Worm (Caenorhabditis elegans) whole organism, L3 larva: Measurements from ENCODE around the gene lips-9.

Experiments used
- R02D3.7 ChIP-seq: fragments of 150-350 bp; optimal IDR thresholded peaks from 2 replicates; lab custom pipeline; 2014; ENCODE audit warnings: missing biosample characterization, missing genetic modification characterization
- ZK546.5 ChIP-seq: sonication (generic microtip); optimal IDR thresholded peaks from 2 replicates; lab custom pipeline; 2017; ENCODE audit warnings: missing biosample characterization, missing genetic modification characterization
- aly-2 ChIP-seq: fragments of 150-350 bp; optimal IDR thresholded peaks from 2 replicates; lab custom pipeline; 2014; ENCODE audit warnings: missing biosample characterization, missing genetic modification characterization
- ama-1 ChIP-seq: fragments of 150-350 bp; optimal IDR thresholded peaks from 2 replicates; lab custom pipeline; 2018
- ceh-16 ChIP-seq: sonication (generic microtip); optimal IDR thresholded peaks from 2 replicates; lab custom pipeline; 2017; ENCODE audit warnings: missing biosample characterization, missing genetic modification characterization
- ceh-28 ChIP-seq: fragments of 150-350 bp; optimal IDR thresholded peaks from 2 replicates; lab custom pipeline; 2014; ENCODE audit warnings: missing biosample characterization, missing genetic modification reagents, missing genetic modification characterization
- ceh-82 ChIP-seq: fragments of 150-350 bp; optimal IDR thresholded peaks from 2 replicates; lab custom pipeline; 2014; ENCODE audit warnings: missing biosample characterization, missing genetic modification characterization
- ceh-9 ChIP-seq: sonication (generic microtip); optimal IDR thresholded peaks from 2 replicates; lab custom pipeline; 2018; ENCODE audit warnings: missing biosample characterization, missing genetic modification characterization
- daf-12 ChIP-seq: fragments of 150-350 bp; optimal IDR thresholded peaks from 2 replicates; lab custom pipeline; 2014; ENCODE audit warnings: missing biosample characterization, missing genetic modification reagents, missing genetic modification characterization
- egl-27 ChIP-seq: sonication (generic microtip); optimal IDR thresholded peaks from 4 replicates; lab custom pipeline; 2017; ENCODE audit warnings: missing biosample characterization, missing genetic modification reagents, missing genetic modification characterization
- egl-5 ChIP-seq: fragments of 150-350 bp; optimal IDR thresholded peaks from 2 replicates; lab custom pipeline; 2017; ENCODE audit warnings: missing biosample characterization, missing genetic modification reagents, missing genetic modification characterization, inconsistent platforms
- elt-1 ChIP-seq: fragments of 150-350 bp; optimal IDR thresholded peaks from 2 replicates; lab custom pipeline; 2014; ENCODE audit warnings: missing biosample characterization, missing genetic modification characterization
- elt-2 ChIP-seq: sonication (generic microtip); optimal IDR thresholded peaks from 2 replicates; lab custom pipeline; 2016; ENCODE audit warnings: missing genetic modification reagents, mild to moderate bottlenecking, missing genetic modification characterization, missing compliant biosample characterization
- elt-3 ChIP-seq, 3 experiments: fragments of 150-350 bp in 1 of 3; sonication (generic microtip) in 2 of 3; optimal IDR thresholded peaks; 2 replicates in 2 of 3; 4 replicates in 1 of 3; lab custom pipeline; 2014 to 2017; ENCODE audit warnings: missing biosample characterization in 3 of 3, missing genetic modification characterization in 3 of 3
- eor-1 ChIP-seq, 2 experiments: fragments of 150-350 bp; optimal IDR thresholded peaks; 2 replicates each; lab custom pipeline; 2014 to 2018; ENCODE audit warnings: missing biosample characterization in 2 of 2, missing genetic modification characterization in 2 of 2
- fkh-10 ChIP-seq: sonication (generic microtip); optimal IDR thresholded peaks from 2 replicates; lab custom pipeline; 2017; ENCODE audit warnings: missing biosample characterization, missing genetic modification reagents, missing genetic modification characterization
- fkh-2 ChIP-seq: fragments of 150-350 bp; optimal IDR thresholded peaks from 2 replicates; lab custom pipeline; 2014; ENCODE audit warnings: missing biosample characterization, missing genetic modification reagents, missing genetic modification characterization
- fos-1 ChIP-seq: fragments of 150-350 bp; optimal IDR thresholded peaks from 2 replicates; lab custom pipeline; 2014; ENCODE audit warnings: missing biosample characterization, missing genetic modification characterization
- hmg-11 ChIP-seq: sonication (generic microtip); optimal IDR thresholded peaks from 2 replicates; lab custom pipeline; 2016; ENCODE audit warnings: missing genetic modification characterization, missing compliant biosample characterization
- jun-1 ChIP-seq: fragments of 150-350 bp; optimal IDR thresholded peaks from 2 replicates; lab custom pipeline; 2014; ENCODE audit warnings: missing biosample characterization, missing genetic modification reagents, missing genetic modification characterization
- lin-15B ChIP-seq: fragments of 150-350 bp; optimal IDR thresholded peaks from 2 replicates; lab custom pipeline; 2014; ENCODE audit warnings: missing biosample characterization, missing genetic modification characterization
- lin-39 ChIP-seq: fragments of 150-350 bp; optimal IDR thresholded peaks from 2 replicates; lab custom pipeline; 2018; ENCODE audit warnings: missing biosample characterization, missing genetic modification reagents, missing genetic modification characterization
- lsy-12 ChIP-seq: sonication (generic microtip); optimal IDR thresholded peaks from 2 replicates; lab custom pipeline; 2016; ENCODE audit warnings: mild to moderate bottlenecking, missing genetic modification characterization, missing compliant biosample characterization
- mdl-1 ChIP-seq: fragments of 150-350 bp; optimal IDR thresholded peaks from 2 replicates; lab custom pipeline; 2014; ENCODE audit warnings: missing biosample characterization, missing genetic modification characterization
- mml-1 ChIP-seq: fragments of 150-350 bp; sonication (generic microtip); optimal IDR thresholded peaks from 3 replicates; lab custom pipeline; 2014; ENCODE audit warnings: missing biosample characterization, missing genetic modification characterization
- nfya-1 ChIP-seq: sonication (generic microtip); optimal IDR thresholded peaks from 2 replicates; lab custom pipeline; 2017; ENCODE audit warnings: missing genetic modification characterization, mild to moderate bottlenecking, missing compliant biosample characterization, antibody characterized with exemption, moderate library complexity; ENCODE audit not compliant: insufficient read depth
- nhr-11 ChIP-seq: fragments of 150-350 bp; optimal IDR thresholded peaks from 2 replicates; lab custom pipeline; 2014; ENCODE audit warnings: missing biosample characterization, missing genetic modification characterization
- nhr-12 ChIP-seq: fragments of 150-350 bp; optimal IDR thresholded peaks from 2 replicates; lab custom pipeline; 2014; ENCODE audit warnings: missing biosample characterization, missing genetic modification characterization
- nhr-23 ChIP-seq: fragments of 150-350 bp; optimal IDR thresholded peaks from 2 replicates; lab custom pipeline; 2014; ENCODE audit warnings: missing biosample characterization, missing genetic modification reagents, missing genetic modification characterization
- nhr-237 ChIP-seq: fragments of 150-350 bp; optimal IDR thresholded peaks from 2 replicates; lab custom pipeline; 2014; ENCODE audit warnings: missing biosample characterization, missing genetic modification characterization
- nhr-25 ChIP-seq: sonication (generic microtip); optimal IDR thresholded peaks from 2 replicates; lab custom pipeline; 2017; ENCODE audit warnings: missing biosample characterization, missing genetic modification characterization
- nhr-28 ChIP-seq: fragments of 150-350 bp; optimal IDR thresholded peaks from 2 replicates; lab custom pipeline; 2014; ENCODE audit warnings: missing biosample characterization, missing genetic modification characterization
- nhr-43 ChIP-seq: sonication (generic microtip); optimal IDR thresholded peaks from 2 replicates; lab custom pipeline; 2016; ENCODE audit warnings: mild to moderate bottlenecking, missing genetic modification characterization, missing compliant biosample characterization; ENCODE audit not compliant: poor library complexity, severe bottlenecking
- nhr-67 ChIP-seq: fragments of 150-350 bp; optimal IDR thresholded peaks from 2 replicates; lab custom pipeline; 2014; ENCODE audit warnings: missing biosample characterization, missing genetic modification characterization
- nhr-76 ChIP-seq: fragments of 150-350 bp; sonication (generic microtip); optimal IDR thresholded peaks from 5 replicates; lab custom pipeline; 2014; ENCODE audit warnings: missing biosample characterization, missing genetic modification characterization
- nhr-77 ChIP-seq: fragments of 150-350 bp; optimal IDR thresholded peaks from 2 replicates; lab custom pipeline; 2014; ENCODE audit warnings: missing biosample characterization, missing genetic modification characterization
- pha-4 ChIP-seq: fragments of 150-350 bp; optimal IDR thresholded peaks from 2 replicates; lab custom pipeline; 2014; ENCODE audit warnings: missing biosample characterization, missing genetic modification reagents, missing genetic modification characterization
- pqm-1 ChIP-seq: fragments of 150-350 bp; optimal IDR thresholded peaks from 2 replicates; lab custom pipeline; 2017; ENCODE audit warnings: missing biosample characterization, missing genetic modification characterization, inconsistent platforms
- sea-2 ChIP-seq: fragments of 150-350 bp; sonication (generic microtip); optimal IDR thresholded peaks from 4 replicates; lab custom pipeline; 2014; ENCODE audit warnings: missing biosample characterization, missing genetic modification reagents, missing genetic modification characterization
- skn-1 ChIP-seq: fragments of 150-350 bp; optimal IDR thresholded peaks from 2 replicates; lab custom pipeline; 2014; ENCODE audit warnings: missing biosample characterization, missing genetic modification characterization
- snpc-4 ChIP-seq: fragments of 150-350 bp; optimal IDR thresholded peaks from 2 replicates; lab custom pipeline; 2014; ENCODE audit warnings: missing biosample characterization, missing genetic modification characterization
- tbx-2 ChIP-seq: sonication (generic microtip); optimal IDR thresholded peaks from 2 replicates; lab custom pipeline; 2016; ENCODE audit warnings: mild to moderate bottlenecking, missing genetic modification characterization, missing compliant biosample characterization
- unc-39 ChIP-seq: sonication (generic microtip); optimal IDR thresholded peaks from 4 replicates; lab custom pipeline; 2017; ENCODE audit warnings: missing biosample characterization, missing genetic modification characterization
- unc-62 ChIP-seq: fragments of 150-350 bp; sonication (generic microtip); optimal IDR thresholded peaks from 4 replicates; lab custom pipeline; 2014; ENCODE audit warnings: missing biosample characterization, missing genetic modification reagents, missing genetic modification characterization
- zag-1 ChIP-seq: fragments of 150-350 bp; optimal IDR thresholded peaks from 2 replicates; lab custom pipeline; 2014; ENCODE audit warnings: missing biosample characterization, missing genetic modification characterization
- ztf-11 ChIP-seq: fragments of 150-350 bp; optimal IDR thresholded peaks from 2 replicates; lab custom pipeline; 2014; ENCODE audit warnings: missing biosample characterization, missing genetic modification characterization
- ztf-4 ChIP-seq: fragments of 150-350 bp; optimal IDR thresholded peaks from 2 replicates; lab custom pipeline; 2014; ENCODE audit warnings: missing biosample characterization, missing genetic modification characterization

Gene lips-9

ce11 chrII:12954670-12955069, 19.5 kb upstream of the lips-9 start, which contains the start of the genes Y38F1A.1 and Y38F1A.2:
TSS of gene Y38F1A.1 (minus strand) at chrII:12954770.
TSS of gene Y38F1A.2 (plus strand) at chrII:12954958.
- TF ChIP-seq nhr-77 (tag; lab: Kevin White, UChicago) (no peak), jun-1 (tag; lab: Kevin White, UChicago) (no peak), nhr-43 (no peak), ztf-4 (tag; lab: Kevin White, UChicago) (no peak), fkh-2 (tag; lab: Kevin White, UChicago) (no peak), ama-1 (lab: Kevin White, UChicago) (no peak), ceh-82 (tag; lab: Kevin White, UChicago) (no peak), elt-2 (no peak), nhr-12 (tag; lab: Kevin White, UChicago) (no peak), nhr-237 (tag; lab: Kevin White, UChicago) (no peak)
- TF ChIP-seq, all 47 proteins: peak for 0

DNA sequence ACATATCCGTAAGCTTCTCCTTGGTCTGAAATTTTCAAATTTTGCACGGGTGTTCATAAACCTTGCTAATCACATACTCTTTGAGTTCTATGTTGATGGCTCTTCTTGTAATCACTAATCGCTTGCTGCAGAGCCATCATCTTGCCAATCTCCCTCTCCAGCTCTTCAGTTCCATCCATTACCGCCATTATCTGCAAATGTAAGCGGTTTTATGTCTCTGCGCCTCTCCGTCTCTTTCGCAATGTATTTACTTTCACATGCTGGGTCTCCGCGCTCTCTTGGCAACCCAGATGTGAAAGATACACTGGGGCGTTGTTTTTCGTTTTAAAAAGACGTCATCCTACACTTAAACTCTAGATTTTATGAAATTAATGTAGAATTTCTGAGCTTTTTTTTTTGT, 18.1 kb upstream of the lips-9 start:
- TF ChIP-seq ama-1 (lab: Kevin White, UChicago) (no peak), fkh-2 (tag; lab: Kevin White, UChicago) (no peak), sea-2 (GFP tag; lab: Kevin White, UChicago) (no peak), daf-12 (no peak), mml-1 (tag; lab: Kevin White, UChicago) (no peak), lin-15B (tag; lab: Kevin White, UChicago) (peak; percentile 9), R02D3.7 (tag; lab: Kevin White, UChicago) (no peak), nhr-43 (no peak), ceh-9 (tag; lab: Kevin White, UChicago) (no peak), ztf-11 (tag; lab: Kevin White, UChicago) (no peak), ceh-82 (tag; lab: Kevin White, UChicago) (no peak), unc-39 (tag; lab: Kevin White, UChicago) (no peak), ztf-4 (tag; lab: Kevin White, UChicago) (no peak), nhr-237 (tag; lab: Kevin White, UChicago) (no peak), nhr-67 (tag; lab: Kevin White, UChicago) (no peak), ceh-28 (tag; lab: Kevin White, UChicago) (peak; percentile 35), jun-1 (tag; lab: Kevin White, UChicago) (no peak), nfya-1 (tag; lab: Kevin White, UChicago) (peak; percentile 66), elt-1 (tag; lab: Kevin White, UChicago) (no peak), ZK546.5 (no peak), lin-39 (tag; lab: Kevin White, UChicago) (peak; percentile 63), elt-3 (tag; optimal IDR thresholded peaks at IDR 0.05; lab: Kevin White, UChicago) (no peak), nhr-23 (no peak), aly-2 (no peak), nhr-12 (tag; lab: Kevin White, UChicago) (no peak), eor-1 (tag; optimal IDR thresholded peaks at IDR 0.05; lab: Kevin White, UChicago) (no peak), nhr-28 (tag; lab: Kevin White, UChicago) (no peak), snpc-4 (tag; lab: Kevin White, UChicago) (peak; percentile 52), hmg-11 (no peak), egl-27 (tag; lab: Kevin White, UChicago) (no peak), unc-62 (no peak), zag-1 (no peak), nhr-76 (tag; lab: Kevin White, UChicago) (no peak), skn-1 (tag; lab: Kevin White, UChicago) (no peak), pqm-1 (tag; lab: Kevin White, UChicago) (no peak), fos-1 (tag; lab: Kevin White, UChicago) (no peak), nhr-77 (tag; lab: Kevin White, UChicago) (no peak), pha-4 (tag; lab: Kevin White, UChicago) (peak; percentile 61), mdl-1 (tag; lab: Kevin White, UChicago) (no peak), ceh-16 (no peak), nhr-11 (tag; lab: Kevin White, UChicago) (no peak), nhr-25 (tag; lab: Kevin White, UChicago) (no peak), egl-5 (tag; lab: Kevin White, UChicago) (peak; percentile 79), lsy-12 (tag; lab: Kevin White, UChicago) (no peak), fkh-10 (GFP tag; lab: Kevin White, UChicago) (no peak), elt-2 (peak; percentile 29), tbx-2 (tag; lab: Kevin White, UChicago) (no peak)
